Worm (Caenorhabditis elegans): ENCODE measurements around the gene T25F10.1.
A peak's percentile ranks its signal among the peaks of the same experiment; 100 is the strongest.

Gene T25F10.1

DNA sequence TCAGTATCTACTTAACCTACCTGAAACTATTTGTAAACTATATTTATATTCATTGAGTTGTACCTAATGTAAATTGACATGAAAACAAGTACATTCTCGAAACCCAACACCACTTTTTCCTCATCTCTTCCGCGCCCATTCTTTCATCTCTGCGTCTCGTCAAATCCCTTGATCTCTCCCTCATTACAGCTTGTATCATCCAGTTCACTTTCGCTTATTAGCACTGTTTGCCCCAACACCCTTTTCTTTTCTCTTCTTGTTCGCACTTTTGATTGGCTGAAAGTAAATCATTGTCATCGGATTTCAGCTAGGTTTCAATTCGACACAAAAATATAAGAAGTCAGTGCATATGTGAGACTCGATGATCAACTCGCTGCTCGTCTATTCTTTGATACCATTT is 23.5 kb upstream of the T25F10.1 start, which contains the start of gene T25F10.3:
TSS of gene T25F10.3 (plus strand) at position 308 of the 400 bp plus-strand sequence.
- TF ChIP-seq saeg-2 (GFP tag; IDR thresholded peaks at IDR 0.05): no peak
- no peak for TF ChIP-seq zfp-2 (tag; optimal IDR thresholded peaks at IDR 0.05)
- no peak for TF ChIP-seq pha-4 (GFP tag; IDR thresholded peaks at IDR 0.05)
- TF ChIP-seq pha-4 (tag; optimal IDR thresholded peaks at IDR 0.05): no peak
- TF ChIP-seq Y5F2A.4 (GFP tag; optimal IDR thresholded peaks at IDR 0.05): no peak
- TF ChIP-seq Y105C5A.15 (GFP tag; IDR thresholded peaks at IDR 0.05): no peak
- no peak for TF ChIP-seq nhr-6 (tag; optimal IDR thresholded peaks at IDR 0.05)
- TF ChIP-seq jun-1 (tag; optimal IDR thresholded peaks at IDR 0.05): no peak
- TF ChIP-seq nhr-76 (tag; optimal IDR thresholded peaks at IDR 0.05): no peak
- no peak for TF ChIP-seq F44E2.7 (GFP tag; IDR thresholded peaks at IDR 0.05)
- TF ChIP-seq F49E8.2 (tag; optimal IDR thresholded peaks at IDR 0.05; ENCODE audit: borderline replicate concordance): no peak
- no peak for TF ChIP-seq tra-1 (GFP tag; IDR thresholded peaks at IDR 0.05)
- TF ChIP-seq sdz-12 (GFP tag; optimal IDR thresholded peaks at IDR 0.05): no peak

DNA sequence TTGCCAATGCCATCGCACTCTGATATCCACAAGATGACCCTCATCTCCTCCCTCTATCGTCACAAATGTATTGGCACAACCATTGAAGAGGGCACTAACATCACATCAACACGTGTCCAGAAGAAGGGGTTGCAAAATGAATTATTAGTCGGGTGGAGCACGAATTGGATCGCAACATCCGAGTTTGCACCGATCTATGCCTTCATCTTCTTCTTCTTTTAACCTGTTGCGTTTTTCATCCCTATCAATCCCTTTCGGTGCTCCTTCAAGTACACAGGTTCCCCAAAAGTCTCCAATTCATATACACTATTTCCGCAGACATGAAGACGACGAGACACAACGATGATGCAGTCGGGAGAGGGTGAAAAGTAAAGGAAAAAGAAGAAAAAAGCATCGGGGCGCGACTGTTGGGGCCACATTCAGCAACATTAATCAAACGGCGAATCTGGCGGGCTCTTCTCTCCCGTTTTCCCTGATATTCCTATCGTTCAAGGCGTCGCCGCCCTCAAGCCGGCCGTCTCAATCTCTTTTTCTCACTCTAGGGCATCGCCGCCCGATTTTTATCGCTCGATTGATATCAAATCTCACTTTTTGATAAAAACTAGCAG is 16.7 kb upstream of the T25F10.1 start:
- 0 out of 2 replicates have a peak, but pooled peaks have one; percentile 11 for TF ChIP-seq set-16 (GFP tag; IDR thresholded peaks at IDR 0.05)
- TF ChIP-seq nhr-11 (tag; optimal IDR thresholded peaks at IDR 0.05): peak; percentile 25
- TF ChIP-seq lin-29 (GFP tag; IDR thresholded peaks at IDR 0.05): no peak
- TF ChIP-seq R02D3.7 (tag; optimal IDR thresholded peaks at IDR 0.05): no peak
- peak; percentile 13 for TF ChIP-seq mxl-3 (GFP tag; optimal IDR thresholded peaks at IDR 0.05)
- TF ChIP-seq aha-1 (tag): peak; percentile 65
- TF ChIP-seq hlh-11 (tag; optimal IDR thresholded peaks at IDR 0.05): peak; percentile 44
- peak in 1 of 2 experiments; percentile 6 for TF ChIP-seq lsy-2 (tag; optimal IDR thresholded peaks at IDR 0.05)
- TF ChIP-seq daf-16 (GFP tag; optimal IDR thresholded peaks at IDR 0.05): peak in 1 of 2 experiments; percentile 69
- no peak for TF ChIP-seq daf-16 (tag; optimal IDR thresholded peaks at IDR 0.05)

DNA sequence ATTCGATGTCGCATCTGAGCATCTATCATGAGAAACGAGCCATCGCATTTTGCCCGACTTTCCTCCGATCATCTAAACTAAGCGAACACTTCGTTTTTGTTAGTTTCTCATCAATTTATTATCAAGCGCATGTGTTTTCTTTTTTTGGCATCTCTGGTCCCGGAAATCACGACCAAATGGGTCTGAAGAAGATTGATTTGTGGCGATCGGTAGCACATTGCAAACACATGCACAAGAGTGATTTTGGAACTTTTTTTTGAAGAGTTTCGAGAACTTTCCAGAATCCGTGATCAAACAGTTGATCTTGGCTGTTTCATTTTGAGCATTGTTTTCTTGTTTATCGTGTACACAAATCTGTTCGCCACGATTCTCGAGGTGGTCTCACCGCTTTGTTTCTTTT is 15.0 kb upstream of the T25F10.1 start:
- 0 out of 2 replicates have a peak, but pooled peaks have one; percentile 27 for TF ChIP-seq ceh-20 (GFP tag; IDR thresholded peaks at IDR 0.05)
- no peak for TF ChIP-seq lin-29 (GFP tag; IDR thresholded peaks at IDR 0.05)
- peak in 1 of 2 experiments; percentile 81 for TF ChIP-seq unc-62 (GFP tag; optimal IDR thresholded peaks at IDR 0.05 in 1 of 2)
- TF ChIP-seq unc-62 (tag; optimal IDR thresholded peaks at IDR 0.05): no peak

DNA sequence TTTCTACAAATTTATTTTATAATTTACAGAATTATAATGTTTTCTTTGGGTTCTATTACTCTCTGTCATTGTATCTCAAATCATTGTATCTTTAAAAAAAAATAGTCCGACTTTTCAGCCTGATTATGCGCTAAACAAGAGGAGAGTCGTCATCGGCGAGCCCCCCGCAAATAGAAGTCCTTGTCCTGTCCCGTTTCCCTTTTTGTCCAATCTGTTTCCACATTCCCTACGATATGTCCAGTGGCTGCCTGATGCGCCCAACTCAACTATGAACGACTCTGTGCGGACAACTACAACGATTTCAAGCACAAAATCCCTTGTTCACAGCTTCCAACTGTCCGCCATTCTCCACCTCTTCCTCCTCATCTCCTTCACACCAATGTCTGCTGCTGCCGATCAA is 10.3 kb upstream of the T25F10.1 start, which contains the start of gene dbl-1:
TSS of gene dbl-1 (plus strand) at position 119 of the 400 bp plus-strand sequence.
- TF ChIP-seq aha-1 (tag) (peak; percentile 91), set-16 (GFP tag; IDR thresholded peaks at IDR 0.05) (no peak)

DNA sequence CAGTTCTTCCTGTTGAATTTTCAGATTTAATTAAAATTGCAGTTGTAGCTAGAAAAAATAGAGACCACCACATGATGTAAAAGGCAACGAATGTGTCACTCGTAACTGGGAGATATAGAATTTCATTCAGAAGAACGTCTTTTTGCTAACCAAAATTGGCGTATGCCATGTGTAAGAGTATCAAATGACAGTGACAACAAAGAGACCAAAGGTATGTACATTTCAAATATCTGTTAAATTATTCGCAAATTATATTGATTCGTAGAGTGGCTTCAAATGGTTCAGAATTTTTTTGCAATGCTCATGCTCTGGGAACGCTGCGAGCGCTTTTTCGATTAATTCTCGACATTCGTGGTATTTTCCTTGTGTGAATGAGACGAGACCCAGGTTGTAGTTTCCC is 5.9 kb upstream of the T25F10.1 start, which contains the start of gene T25F10.4:
TSS of gene T25F10.4 (minus strand) at position 101 of the 400 bp plus-strand sequence.
- TF ChIP-seq zag-1 (tag; optimal IDR thresholded peaks at IDR 0.05) (no peak), aha-1 (tag) (no peak), ztf-11 (tag; optimal IDR thresholded peaks at IDR 0.05) (no peak)

DNA sequence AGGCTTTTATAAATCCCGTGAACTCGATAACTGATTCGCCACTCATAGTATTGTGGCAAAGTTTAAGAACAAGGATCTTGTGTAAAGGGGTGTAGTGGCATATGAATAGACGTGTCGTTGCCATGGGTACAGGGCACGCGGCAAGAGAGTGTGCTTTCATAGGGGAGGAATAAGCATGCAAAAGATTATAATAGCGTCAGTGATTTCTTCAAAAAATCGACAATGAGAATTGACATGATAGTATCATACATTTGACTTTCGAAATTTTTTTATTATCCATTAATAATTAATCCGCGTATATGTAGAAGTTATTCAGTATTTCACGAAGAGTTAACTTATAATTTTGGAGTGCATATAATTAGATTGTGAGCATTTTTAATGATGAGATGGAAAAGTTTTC is 3.3 kb upstream of the T25F10.1 start, which contains the start of gene bbs-8:
TSS of gene bbs-8 (minus strand) at position 101 of the 400 bp plus-strand sequence.
- TF ChIP-seq duxl-1 (tag; optimal IDR thresholded peaks at IDR 0.05; ENCODE audit: poor library complexity): no peak
- peak; percentile 44 for TF ChIP-seq aha-1 (tag)

DNA sequence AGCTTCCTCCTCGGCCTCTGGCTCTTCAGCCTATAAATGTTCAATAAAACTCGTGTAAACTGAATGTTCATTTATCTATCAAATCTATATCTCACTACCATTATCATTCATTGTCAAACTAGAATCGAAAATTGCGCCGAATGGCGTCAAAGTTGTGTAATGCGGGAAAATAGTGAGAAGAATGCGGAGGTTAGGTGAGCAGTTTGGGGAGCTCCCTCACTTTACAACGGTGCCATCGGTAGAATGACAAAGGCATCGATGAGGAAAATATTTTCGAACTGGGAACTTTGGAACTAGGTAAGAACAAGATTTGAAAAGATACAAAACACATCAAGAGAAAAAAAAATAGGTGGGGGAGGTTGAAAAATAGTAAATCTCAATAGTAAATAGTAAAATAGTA is 726 bp upstream of the T25F10.1 start:
- no peak for TF ChIP-seq F10B5.3 (tag; optimal IDR thresholded peaks at IDR 0.05)

Measured in whole organism, L4 larva.